Fruit fly (Drosophila melanogaster): ENCODE measurements around the gene CG3793.

CG3793 gene

dm6 chr2L:15764029-15764428 lies at the start of gene CG3793 (continued):
- TF ChIP-seq shn (GFP tag; optimal IDR thresholded peaks at IDR 0.05) (no peak), B-H1 (GFP tag; IDR thresholded peaks at IDR 0.05) (no peak), bbx (GFP tag; IDR thresholded peaks at IDR 0.05; ENCODE audit: partially characterized antibody) (peak; percentile 79), CG17385 (GFP tag; optimal IDR thresholded peaks at IDR 0.05) (no peak), inv (GFP tag; IDR thresholded peaks at IDR 0.05; ENCODE audit: partially characterized antibody) (0 out of 2 replicates have a peak, but pooled peaks have one; percentile 26), tna (GFP tag; IDR thresholded peaks at IDR 0.05; ENCODE audit: partially characterized antibody) (peak; percentile 83), Pdp1 (GFP tag; optimal IDR thresholded peaks at IDR 0.05) (no peak), salm (tag; optimal IDR thresholded peaks at IDR 0.05) (no peak), Drgx (GFP tag; IDR thresholded peaks at IDR 0.05) (no peak), CG10267 (tag; optimal IDR thresholded peaks at IDR 0.05) (peak; percentile 92), E2f2 (GFP tag; IDR thresholded peaks at IDR 0.05) (peak; percentile 89), CG12155 (GFP tag; optimal IDR thresholded peaks at IDR 0.05) (no peak), CG1233 (GFP tag; optimal IDR thresholded peaks at IDR 0.05) (no peak), CG13624 (GFP tag; optimal IDR thresholded peaks at IDR 0.05) (no peak), CG17802 (tag; optimal IDR thresholded peaks at IDR 0.05) (no peak), sob (GFP tag; IDR thresholded peaks at IDR 0.05) (0 out of 2 replicates have a peak, but pooled peaks have one; percentile 5), CG15514 (GFP tag; optimal IDR thresholded peaks at IDR 0.05) (peak; percentile 81), CG1602 (GFP tag; optimal IDR thresholded peaks at IDR 0.05) (no peak), C15 (GFP tag; IDR thresholded peaks at IDR 0.05) (no peak), CG3847 (GFP tag; IDR thresholded peaks at IDR 0.05) (no peak), MBD-R2 (GFP tag; IDR thresholded peaks at IDR 0.05) (peak; percentile 75), Hmr (GFP tag; optimal IDR thresholded peaks at IDR 0.05) (no peak), pita (GFP tag; optimal IDR thresholded peaks at IDR 0.05) (no peak), dmrt99B (tag; optimal IDR thresholded peaks at IDR 0.05) (no peak), lab (GFP tag; optimal IDR thresholded peaks at IDR 0.05) (no peak), dmrt11E (tag; optimal IDR thresholded peaks at IDR 0.05) (no peak), bab2 (GFP tag; optimal IDR thresholded peaks at IDR 0.05) (no peak), HLH4C (GFP tag; IDR thresholded peaks at IDR 0.05; ENCODE audit: partially characterized antibody) (peak; percentile 73), chinmo (GFP tag; IDR thresholded peaks at IDR 0.05; ENCODE audit: partially characterized antibody) (0 out of 4 replicates have a peak, but pooled peaks have one; percentile 16), chif (GFP tag; optimal IDR thresholded peaks at IDR 0.05) (no peak), bcd (GFP tag; optimal IDR thresholded peaks at IDR 0.05) (no peak), Mes4 (GFP tag; optimal IDR thresholded peaks at IDR 0.05) (no peak), Gug (GFP tag; IDR thresholded peaks at IDR 0.05) (no peak), CG14667 (GFP tag; IDR thresholded peaks at IDR 0.05) (no peak), dysf (GFP tag; IDR thresholded peaks at IDR 0.05) (no peak), CG6765 (GFP tag; optimal IDR thresholded peaks at IDR 0.05) (no peak), CG12104 (GFP tag; optimal IDR thresholded peaks at IDR 0.05) (no peak), schlank (tag; optimal IDR thresholded peaks at IDR 0.05) (no peak), corto (GFP tag; optimal IDR thresholded peaks at IDR 0.05) (no peak), CG32767 (GFP tag; IDR thresholded peaks at IDR 0.05) (no peak), CG32532 (GFP tag; IDR thresholded peaks at IDR 0.05) (no peak), Hr39 (optimal IDR thresholded peaks at IDR 0.05) (no peak), Elba2 (GFP tag; optimal IDR thresholded peaks at IDR 0.05) (no peak), CG31388 (GFP tag; optimal IDR thresholded peaks at IDR 0.05) (no peak), br (optimal IDR thresholded peaks at IDR 0.05) (no peak), CG15479 (GFP tag; optimal IDR thresholded peaks at IDR 0.05) (no peak), CG4730 (GFP tag; IDR thresholded peaks at IDR 0.05) (no peak), al (GFP tag; IDR thresholded peaks at IDR 0.05) (no peak), odd (GFP tag; optimal IDR thresholded peaks at IDR 0.05) (no peak), CG18262 (tag; optimal IDR thresholded peaks at IDR 0.05) (no peak), CG6791 (GFP tag; IDR thresholded peaks at IDR 0.05; ENCODE audit: partially characterized antibody) (peak; percentile 81), HLH3B (GFP tag; IDR thresholded peaks at IDR 0.05) (no peak)

Measured in whole organism, embryonic.